Worm (Caenorhabditis elegans) whole organism, young adult: ENCODE data around the gene egl-9.

Source experiments
- B0336.3 ChIP-seq: fragments of 200-800 bp; sonication (Bioruptor generic); IDR thresholded peaks from 2 replicates; pipeline ENCODE4 v1.3.6; 2022; ENCODE audit warnings: missing genetic modification characterization, missing compliant biosample characterization
- D2030.7 ChIP-seq: fragments of 200-800 bp; sonication (Bioruptor generic); IDR thresholded peaks from 2 replicates; pipeline ENCODE4 v1.3.6; 2022; ENCODE audit warnings: missing genetic modification reagents, missing genetic modification characterization, missing compliant biosample characterization
- F22D6.2 ChIP-seq: sonication (generic microtip); optimal IDR thresholded peaks from 2 replicates; lab custom pipeline; 2016; ENCODE audit warnings: mild to moderate bottlenecking, missing genetic modification characterization, missing compliant biosample characterization
- F39B2.1 ChIP-seq: fragments of 200-800 bp; sonication (Bioruptor generic); IDR thresholded peaks from 2 replicates; pipeline ENCODE4 v1.3.6; 2022; ENCODE audit warnings: missing genetic modification reagents, missing genetic modification characterization, missing compliant biosample characterization
- K11D2.4 ChIP-seq: fragments of 200-800 bp; sonication (Bioruptor generic); IDR thresholded peaks from 2 replicates; pipeline ENCODE4 v1.3.6; 2022; ENCODE audit warnings: missing genetic modification reagents, missing genetic modification characterization, missing compliant biosample characterization
- T26A5.8 ChIP-seq: sonication (generic microtip); optimal IDR thresholded peaks from 2 replicates; lab custom pipeline; 2016; ENCODE audit warnings: missing genetic modification characterization, missing compliant biosample characterization
- Y56A3A.18 ChIP-seq: fragments of 200-800 bp; sonication (Bioruptor generic); IDR thresholded peaks from 2 replicates; pipeline ENCODE4 v1.3.6; 2022; ENCODE audit warnings: missing genetic modification reagents, missing genetic modification characterization, missing compliant biosample characterization
- Y67H2A.10 ChIP-seq: fragments of 200-800 bp; sonication (Bioruptor generic); conservative IDR thresholded peaks from 2 replicates; pipeline ENCODE4 v1.3.6; 2022; ENCODE audit warnings: missing genetic modification reagents, missing genetic modification characterization, missing compliant biosample characterization
- akir-1 ChIP-seq: fragments of 200-800 bp; sonication (Bioruptor generic); optimal IDR thresholded peaks from 2 replicates; lab custom pipeline; 2018; ENCODE audit warnings: mild to moderate bottlenecking, missing genetic modification characterization, moderate library complexity, missing compliant biosample characterization
- aptf-2 ChIP-seq: fragments of 200-800 bp; sonication (Bioruptor generic); conservative IDR thresholded peaks from 2 replicates; pipeline ENCODE4 v1.3.6; 2022; ENCODE audit warnings: missing genetic modification reagents, missing genetic modification characterization, missing compliant biosample characterization
- ccch-3 ChIP-seq: fragments of 200-800 bp; sonication (Bioruptor generic); optimal IDR thresholded peaks from 2 replicates; lab custom pipeline; 2018; ENCODE audit warnings: mild to moderate bottlenecking, missing genetic modification characterization, missing compliant biosample characterization
- ceh-100 ChIP-seq: fragments of 200-800 bp; sonication (Bioruptor generic); IDR thresholded peaks from 2 replicates; pipeline ENCODE4 v1.3.6; 2022; ENCODE audit warnings: missing genetic modification reagents, missing genetic modification characterization, missing compliant biosample characterization
- ceh-40 ChIP-seq: fragments of 200-800 bp; sonication (Bioruptor generic); IDR thresholded peaks from 2 replicates; pipeline ENCODE4 v1.3.6; 2022; ENCODE audit warnings: missing genetic modification characterization, missing compliant biosample characterization
- die-1 ChIP-seq: sonication (generic microtip); optimal IDR thresholded peaks from 2 replicates; lab custom pipeline; 2016; ENCODE audit warnings: missing genotype, mild to moderate bottlenecking, missing genetic modification characterization, missing compliant biosample characterization
- egl-44 ChIP-seq: fragments of 200-800 bp; sonication (Bioruptor generic); IDR thresholded peaks from 2 replicates; pipeline ENCODE4 v1.3.6; 2022; ENCODE audit warnings: missing genetic modification reagents, missing genetic modification characterization, missing compliant biosample characterization
- fkh-3 ChIP-seq: sonication (generic microtip); optimal IDR thresholded peaks from 2 replicates; lab custom pipeline; 2016; ENCODE audit warnings: mild to moderate bottlenecking, missing genetic modification characterization, missing compliant biosample characterization
- hlh-26 ChIP-seq: fragments of 200-800 bp; sonication (Bioruptor generic); conservative IDR thresholded peaks from 2 replicates; pipeline ENCODE4 v1.3.6; 2022; ENCODE audit warnings: missing genetic modification reagents, missing genetic modification characterization, missing compliant biosample characterization
- lag-1 ChIP-seq: fragments of 200-800 bp; sonication (Bioruptor generic); IDR thresholded peaks from 2 replicates; pipeline ENCODE4 v1.3.6; 2022; ENCODE audit warnings: missing genetic modification reagents, missing genetic modification characterization, missing compliant biosample characterization
- let-526 ChIP-seq: fragments of 200-800 bp; sonication (Bioruptor generic); IDR thresholded peaks from 2 replicates; pipeline ENCODE4 v1.3.6; 2022; ENCODE audit warnings: missing genetic modification reagents, missing genetic modification characterization, missing compliant biosample characterization
- lin-35 ChIP-seq, 3 experiments: fragments of 150-350 bp in 2 of 3; sonication (generic microtip) in 1 of 3; optimal IDR thresholded peaks; 2 replicates each; lab custom pipeline; 2014 to 2018; ENCODE audit warnings: missing biosample characterization in 3 of 3, missing genetic modification characterization in 3 of 3, missing genetic modification reagents in 3 of 3
- lin-40 ChIP-seq: sonication (generic microtip); optimal IDR thresholded peaks from 2 replicates; lab custom pipeline; 2016; ENCODE audit warnings: missing genetic modification characterization, mild to moderate bottlenecking, missing compliant biosample characterization, missing genotype, missing genetic modification reagents
- lin-54 ChIP-seq: fragments of 200-800 bp; sonication (Bioruptor generic); optimal IDR thresholded peaks from 2 replicates; lab custom pipeline; 2018; ENCODE audit warnings: mild to moderate bottlenecking, missing genetic modification characterization, missing compliant biosample characterization
- madf-3 ChIP-seq: fragments of 200-800 bp; sonication (Bioruptor generic); IDR thresholded peaks from 2 replicates; pipeline ENCODE4 v1.3.6; 2022; ENCODE audit warnings: missing genetic modification reagents, missing genetic modification characterization, missing compliant biosample characterization
- madf-8 ChIP-seq: fragments of 200-800 bp; sonication (Bioruptor generic); conservative IDR thresholded peaks from 2 replicates; pipeline ENCODE4 v1.3.6; 2022; ENCODE audit warnings: missing genetic modification reagents, missing genetic modification characterization, missing compliant biosample characterization
- nfya-1 ChIP-seq: sonication (generic microtip); optimal IDR thresholded peaks from 2 replicates; lab custom pipeline; 2017; ENCODE audit warnings: antibody characterized with exemption, missing compliant biosample characterization, missing genetic modification characterization, borderline replicate concordance; ENCODE audit not compliant: insufficient read depth
- rec-8 ChIP-seq, 2 experiments: sonication (generic microtip); optimal IDR thresholded peaks; 2 replicates each; lab custom pipeline; 2016; ENCODE audit warnings: mild to moderate bottlenecking in 2 of 2, missing genetic modification characterization in 2 of 2, missing genetic modification reagents in 2 of 2, missing genotype in 2 of 2, missing biosample characterization in 1 of 2, missing compliant biosample characterization in 1 of 2, moderate library complexity in 1 of 2
- repo-1 ChIP-seq: sonication (generic microtip); optimal IDR thresholded peaks from 2 replicates; lab custom pipeline; 2017; ENCODE audit warnings: mild to moderate bottlenecking, missing genetic modification characterization, missing compliant biosample characterization
- sdz-38 ChIP-seq: sonication (generic microtip); optimal IDR thresholded peaks from 2 replicates; lab custom pipeline; 2016; ENCODE audit warnings: missing genotype, missing genetic modification characterization, missing compliant biosample characterization
- snpc-1.1 ChIP-seq: sonication (generic microtip); optimal IDR thresholded peaks from 2 replicates; lab custom pipeline; 2017; ENCODE audit warnings: missing genetic modification characterization, mild to moderate bottlenecking, missing compliant biosample characterization, antibody characterized with exemption, moderate library complexity, missing genotype, missing genetic modification reagents; ENCODE audit not compliant: insufficient read depth
- snpc-1.3 ChIP-seq: sonication (generic microtip); optimal IDR thresholded peaks from 2 replicates; lab custom pipeline; 2017; ENCODE audit warnings: missing genetic modification characterization, mild to moderate bottlenecking, missing compliant biosample characterization, antibody characterized with exemption, moderate library complexity, missing genotype, missing genetic modification reagents; ENCODE audit not compliant: insufficient read depth
- sptf-2 ChIP-seq: fragments of 200-800 bp; sonication (Bioruptor generic); optimal IDR thresholded peaks from 2 replicates; lab custom pipeline; 2018; ENCODE audit warnings: mild to moderate bottlenecking, missing genetic modification characterization, missing compliant biosample characterization
- tbp1 ChIP-seq: fragments of 200-800 bp; sonication (Bioruptor generic); optimal IDR thresholded peaks from 2 replicates; lab custom pipeline; 2018; ENCODE audit warnings: mild to moderate bottlenecking, missing genetic modification characterization, missing compliant biosample characterization
- xnd-1 ChIP-seq: sonication (generic microtip); optimal IDR thresholded peaks from 2 replicates; lab custom pipeline; 2016; ENCODE audit warnings: missing genotype, missing genetic modification reagents, missing genetic modification characterization, missing compliant biosample characterization
- zfh-2 ChIP-seq: fragments of 200-800 bp; sonication (Bioruptor generic); conservative IDR thresholded peaks from 2 replicates; pipeline ENCODE4 v1.3.6; 2022; ENCODE audit warnings: missing genetic modification reagents, missing genetic modification characterization, missing compliant biosample characterization
- ztf-18 ChIP-seq: sonication (generic microtip); optimal IDR thresholded peaks from 2 replicates; lab custom pipeline; 2016; ENCODE audit warnings: missing genotype, mild to moderate bottlenecking, missing genetic modification characterization, missing compliant biosample characterization
- ztf-25 ChIP-seq: fragments of 200-800 bp; sonication (Bioruptor generic); IDR thresholded peaks from 2 replicates; pipeline ENCODE4 v1.3.6; 2022; ENCODE audit warnings: missing genetic modification reagents, missing genetic modification characterization, missing compliant biosample characterization
- ztf-28 ChIP-seq: fragments of 200-800 bp; sonication (Bioruptor generic); IDR thresholded peaks from 2 replicates; pipeline ENCODE4 v1.3.6; 2022; ENCODE audit warnings: missing genetic modification reagents, missing genetic modification characterization, missing compliant biosample characterization

The egl-9 gene

ce11 chrV:10503893-10504292 is 35.6 kb downstream of the egl-9 start, which contains the start of gene C35A5.10 (continued):
- no peak for TF ChIP-seq fkh-3 (tag; lab: Kevin White, UChicago)

ce11 chrV:10505553-10505952 is 37.2 kb downstream of the egl-9 start, which contains the start of gene C35A5.5:
Gene C35A5.5, plus strand, starts transcription at chrV:10505853.
- no peak for TF ChIP-seq Y56A3A.18 (GFP tag; lab: Robert Waterston, UW)
- TF ChIP-seq egl-44 (GFP tag; lab: Robert Waterston, UW), result no peak
- no peak for TF ChIP-seq F22D6.2
- TF ChIP-seq lin-40, result no peak
- TF ChIP-seq madf-8 (GFP tag; lab: Robert Waterston, UW), result no peak
- no peak for TF ChIP-seq fkh-3 (tag; lab: Kevin White, UChicago)
- TF ChIP-seq T26A5.8 (tag; lab: Kevin White, UChicago), result no peak
- no peak for TF ChIP-seq ztf-18
- TF ChIP-seq ceh-100 (GFP tag; lab: Robert Waterston, UW), result no peak
- TF ChIP-seq lag-1, result no peak
- no peak for TF ChIP-seq B0336.3
- TF ChIP-seq lin-54 (GFP tag; lab: Kevin White, UChicago), result no peak
- no peak for TF ChIP-seq D2030.7 (GFP tag; lab: Robert Waterston, UW)
- TF ChIP-seq xnd-1 (tag; lab: Kevin White, UChicago), result no peak
- TF ChIP-seq aptf-2 (GFP tag; lab: Robert Waterston, UW), result no peak
- TF ChIP-seq ztf-25 (GFP tag; lab: Robert Waterston, UW), result no peak

ce11 chrV:10508855-10509254 is 40.5 kb downstream of the egl-9 start, which contains the start of gene C35A5.6:
Gene C35A5.6, plus strand, starts transcription at chrV:10509137.
- TF ChIP-seq akir-1 (GFP tag; lab: Kevin White, UChicago) (no peak), let-526 (GFP tag; lab: Robert Waterston, UW) (no peak), madf-3 (GFP tag; lab: Robert Waterston, UW) (no peak), Y56A3A.18 (GFP tag; lab: Robert Waterston, UW) (no peak), F39B2.1 (GFP tag; lab: Robert Waterston, UW) (no peak), K11D2.4 (GFP tag; lab: Robert Waterston, UW) (no peak), lin-35 (GFP tag; optimal IDR thresholded peaks at IDR 0.05; lab: Kevin White, UChicago) (no peak), ceh-40 (GFP tag; lab: Robert Waterston, UW) (no peak), snpc-1.3 (tag; lab: Kevin White, UChicago) (no peak)

- no peak for TF ChIP-seq ccch-3 (GFP tag; lab: Kevin White, UChicago)
- TF ChIP-seq, all 124 proteins: peak for 0
Measured at ce11 chrV:10514271-10514670, 46.0 kb downstream of the egl-9 start, which contains the start of gene dmsr-8. Gene dmsr-8, minus strand, starts transcription at chrV:10514371.

ce11 chrV:10516702-10517101 is 48.4 kb downstream of the egl-9 start:
- TF ChIP-seq sdz-38 (tag; lab: Kevin White, UChicago) (no peak), die-1 (tag; lab: Kevin White, UChicago) (no peak), repo-1 (no peak), rec-8 (tag; optimal IDR thresholded peaks at IDR 0.05; lab: Kevin White, UChicago) (no peak), snpc-1.1 (tag; lab: Kevin White, UChicago) (no peak), hlh-26 (GFP tag; lab: Robert Waterston, UW) (no peak), ztf-28 (GFP tag; lab: Robert Waterston, UW) (no peak), nfya-1 (no peak), Y67H2A.10 (GFP tag; lab: Robert Waterston, UW) (no peak), sptf-2 (GFP tag; lab: Kevin White, UChicago) (no peak), zfh-2 (GFP tag; lab: Robert Waterston, UW) (no peak), tbp1 (no peak), Y56A3A.18 (GFP tag; lab: Robert Waterston, UW) (no peak)
